Fruit fly (Drosophila melanogaster): ENCODE measurements around the gene Cpr65Ax1.

Gene Cpr65Ax1

dm6 chr3L:6192822-6193555 lies 45.2 kb upstream of the Cpr65Ax1 start, which contains the start of the genes Sf3b6 and Tnpo (continued):
- TF ChIP-seq CG2129 (GFP tag; IDR thresholded peaks at IDR 0.05; ENCODE audit: partially characterized antibody) = peak; percentile 52
- TF ChIP-seq CG12659 (GFP tag; optimal IDR thresholded peaks at IDR 0.05) = peak; percentile 92
- TF ChIP-seq CG17186 (GFP tag; optimal IDR thresholded peaks at IDR 0.05) = peak; percentile 62
- TF ChIP-seq p53 (GFP tag; optimal IDR thresholded peaks at IDR 0.05) = peak; percentile 35
- TF ChIP-seq C15 (GFP tag; IDR thresholded peaks at IDR 0.05) = peak; percentile 13; the same call in 1 of the 3 replicates
- TF ChIP-seq Sin3A (optimal IDR thresholded peaks at IDR 0.05) = peak; percentile 81
- TF ChIP-seq CG10654 (GFP tag; optimal IDR thresholded peaks at IDR 0.05) = peak; percentile 67
- TF ChIP-seq Rx (GFP tag; IDR thresholded peaks at IDR 0.05) = peak; percentile 75
- TF ChIP-seq CG9817 (tag; optimal IDR thresholded peaks at IDR 0.05) = peak; percentile 87
- peak; percentile 74 for TF ChIP-seq CG15011 (GFP tag; optimal IDR thresholded peaks at IDR 0.05)
- TF ChIP-seq CG10959 (GFP tag; IDR thresholded peaks at IDR 0.05) = peak; percentile 61; the same call in 1 of the 2 replicates
- no peak for TF ChIP-seq ERR (GFP tag; optimal IDR thresholded peaks at IDR 0.05)
- peak; percentile 79 for TF ChIP-seq CG30431 (GFP tag; optimal IDR thresholded peaks at IDR 0.05)
- no peak for TF ChIP-seq Hmr (GFP tag; optimal IDR thresholded peaks at IDR 0.05)
- TF ChIP-seq CoRest (tag; optimal IDR thresholded peaks at IDR 0.05) = peak; percentile 93
- peak; percentile 81 for TF ChIP-seq CG31224 (GFP tag; IDR thresholded peaks at IDR 0.05)
- TF ChIP-seq Atf6 (GFP tag; IDR thresholded peaks at IDR 0.05) = peak; percentile 74
- TF ChIP-seq sna (GFP tag; IDR thresholded peaks at IDR 0.05; ENCODE audit: partially characterized antibody) = peak; percentile 61; the same call in 1 of the 2 replicates
- TF ChIP-seq sob (GFP tag; IDR thresholded peaks at IDR 0.05) = peak; percentile 83
- TF ChIP-seq pb (GFP tag; optimal IDR thresholded peaks at IDR 0.05) = no peak
- peak; percentile 82 for TF ChIP-seq CG32767 (GFP tag; IDR thresholded peaks at IDR 0.05)
- TF ChIP-seq CG14441 (GFP tag; IDR thresholded peaks at IDR 0.05) = peak; percentile 82
- no peak for TF ChIP-seq CG8359 (GFP tag; optimal IDR thresholded peaks at IDR 0.05; ENCODE audit: borderline replicate concordance)
- TF ChIP-seq zfh2 (GFP tag; optimal IDR thresholded peaks at IDR 0.05) = peak; percentile 79
- TF ChIP-seq pfk (GFP tag; optimal IDR thresholded peaks at IDR 0.05) = peak; percentile 8
- peak; percentile 12 for TF ChIP-seq Dad (GFP tag; optimal IDR thresholded peaks at IDR 0.05)
- TF ChIP-seq D (optimal IDR thresholded peaks at IDR 0.05) = no peak
- TF ChIP-seq D (GFP tag; optimal IDR thresholded peaks at IDR 0.05) = peak; percentile 68
- TF ChIP-seq chm (GFP tag; IDR thresholded peaks at IDR 0.05) = peak; percentile 56; the same call in 1 of the 2 replicates
- TF ChIP-seq CG13424 (tag; optimal IDR thresholded peaks at IDR 0.05) = peak; percentile 90
- peak; percentile 89 for TF ChIP-seq CG4424 (GFP tag; optimal IDR thresholded peaks at IDR 0.05)
- TF ChIP-seq ase (GFP tag; IDR thresholded peaks at IDR 0.05) = peak; percentile 68
- TF ChIP-seq CG10267 (tag; optimal IDR thresholded peaks at IDR 0.05) = peak; percentile 80
- TF ChIP-seq Ssrp (tag; optimal IDR thresholded peaks at IDR 0.05) = peak; percentile 87
- peak; percentile 66 for TF ChIP-seq HmgZ (tag; optimal IDR thresholded peaks at IDR 0.05)
- TF ChIP-seq cad (GFP tag; optimal IDR thresholded peaks at IDR 0.05) = no peak
- no peak for TF ChIP-seq Hr78 (GFP tag; optimal IDR thresholded peaks at IDR 0.05)
- no peak for TF ChIP-seq Lpt (GFP tag; optimal IDR thresholded peaks at IDR 0.05)
- TF ChIP-seq nerfin-1 (tag; optimal IDR thresholded peaks at IDR 0.05) = peak; percentile 67
- TF ChIP-seq CG15514 (GFP tag; optimal IDR thresholded peaks at IDR 0.05) = peak; percentile 84
- TF ChIP-seq CG31388 (GFP tag; optimal IDR thresholded peaks at IDR 0.05) = peak; percentile 49
- TF ChIP-seq usp (GFP tag; optimal IDR thresholded peaks at IDR 0.05) = no peak
- peak; percentile 16 for TF ChIP-seq HLHmδ (GFP tag; optimal IDR thresholded peaks at IDR 0.05)
- peak; percentile 59; the same call in 2 of the 3 replicates for TF ChIP-seq CG11093 (GFP tag; IDR thresholded peaks at IDR 0.05)
- TF ChIP-seq CrebB (tag; optimal IDR thresholded peaks at IDR 0.05) = peak; percentile 49
- TF ChIP-seq CG2875 (GFP tag; optimal IDR thresholded peaks at IDR 0.05) = no peak
- TF ChIP-seq Poxn (GFP tag; IDR thresholded peaks at IDR 0.05) = peak; percentile 24; the same call in 1 of the 2 replicates
- no peak for TF ChIP-seq CG4360 (GFP tag; IDR thresholded peaks at IDR 0.05)
- TF ChIP-seq vnd (GFP tag; IDR thresholded peaks at IDR 0.05; ENCODE audit: partially characterized antibody) = peak; percentile 55; the same call in 1 of the 3 replicates
